Worm (Caenorhabditis elegans) whole organism, mixed stage, embryonic: ENCODE data around the gene C46A5.1.

Experiments
- blmp-1 ChIP-seq: fragments of 150-350 bp; optimal IDR thresholded peaks from 2 replicates; lab custom pipeline; 2014; ENCODE audit warnings: missing biosample characterization, missing genetic modification characterization
- elt-3 ChIP-seq: fragments of 150-350 bp; optimal IDR thresholded peaks from 2 replicates; lab custom pipeline; 2014; ENCODE audit warnings: missing biosample characterization, missing genetic modification characterization
- lsy-2 ChIP-seq: fragments of 150-350 bp; optimal IDR thresholded peaks from 2 replicates; lab custom pipeline; 2014; ENCODE audit warnings: missing biosample characterization, missing genetic modification characterization
- nhr-12 ChIP-seq: fragments of 150-350 bp; optimal IDR thresholded peaks from 2 replicates; lab custom pipeline; 2014; ENCODE audit warnings: missing biosample characterization, missing genetic modification characterization
- nhr-237 ChIP-seq: fragments of 150-350 bp; optimal IDR thresholded peaks from 2 replicates; lab custom pipeline; 2014; ENCODE audit warnings: missing biosample characterization, missing genetic modification characterization
- nhr-28 ChIP-seq: fragments of 150-350 bp; optimal IDR thresholded peaks from 2 replicates; lab custom pipeline; 2014; ENCODE audit warnings: missing biosample characterization, missing genetic modification characterization
- nhr-76 ChIP-seq: sonication (generic microtip); optimal IDR thresholded peaks from 2 replicates; lab custom pipeline; 2017; ENCODE audit warnings: missing biosample characterization, missing genetic modification characterization
- snpc-4 ChIP-seq: fragments of 150-350 bp; optimal IDR thresholded peaks from 2 replicates; lab custom pipeline; 2014; ENCODE audit warnings: missing biosample characterization, missing genetic modification characterization
- tbx-8 ChIP-seq: fragments of 200-800 bp; sonication (Bioruptor generic); optimal IDR thresholded peaks from 2 replicates; lab custom pipeline; 2018; ENCODE audit warnings: mild to moderate bottlenecking, missing genetic modification characterization, moderate library complexity, missing compliant biosample characterization
- unc-62 ChIP-seq: fragments of 150-350 bp; optimal IDR thresholded peaks from 2 replicates; lab custom pipeline; 2014; ENCODE audit warnings: missing biosample characterization, missing genetic modification reagents, missing genetic modification characterization
- ztf-11 ChIP-seq: fragments of 150-350 bp; optimal IDR thresholded peaks from 2 replicates; lab custom pipeline; 2014; ENCODE audit warnings: missing biosample characterization, missing genetic modification characterization

- TF ChIP-seq lsy-2 (no peak), blmp-1 (no peak), nhr-28 (tag; lab: Kevin White, UChicago) (no peak), elt-3 (tag; lab: Kevin White, UChicago) (no peak), ztf-11 (no peak), snpc-4 (tag; lab: Kevin White, UChicago) (no peak), unc-62 (GFP tag; lab: Kevin White, UChicago) (no peak), nhr-12 (no peak), nhr-237 (tag; lab: Kevin White, UChicago) (no peak), nhr-76 (tag; lab: Kevin White, UChicago) (no peak), tbx-8 (GFP tag; lab: Kevin White, UChicago) (no peak)
Measured at ce11 chrIV:7754114-7754513, 9.6 kb upstream of the C46A5.1 start.
